Fruit fly (Drosophila melanogaster) Kc167 (cell line): Measurements from ENCODE around the gene Jasper.

Experiments
- Myc ChIP-seq: fragments of >200 bp; optimal IDR thresholded peaks from 2 replicates; lab custom pipeline; 2017; ENCODE audit warnings: missing external identifiers
- h ChIP-seq: fragments of >200 bp; optimal IDR thresholded peaks from 3 replicates; lab custom pipeline; 2018; ENCODE audit warnings: missing external identifiers
- psq ChIP-seq: fragments of >200 bp; optimal IDR thresholded peaks from 2 replicates; lab custom pipeline; 2017; ENCODE audit warnings: missing external identifiers

DNA sequence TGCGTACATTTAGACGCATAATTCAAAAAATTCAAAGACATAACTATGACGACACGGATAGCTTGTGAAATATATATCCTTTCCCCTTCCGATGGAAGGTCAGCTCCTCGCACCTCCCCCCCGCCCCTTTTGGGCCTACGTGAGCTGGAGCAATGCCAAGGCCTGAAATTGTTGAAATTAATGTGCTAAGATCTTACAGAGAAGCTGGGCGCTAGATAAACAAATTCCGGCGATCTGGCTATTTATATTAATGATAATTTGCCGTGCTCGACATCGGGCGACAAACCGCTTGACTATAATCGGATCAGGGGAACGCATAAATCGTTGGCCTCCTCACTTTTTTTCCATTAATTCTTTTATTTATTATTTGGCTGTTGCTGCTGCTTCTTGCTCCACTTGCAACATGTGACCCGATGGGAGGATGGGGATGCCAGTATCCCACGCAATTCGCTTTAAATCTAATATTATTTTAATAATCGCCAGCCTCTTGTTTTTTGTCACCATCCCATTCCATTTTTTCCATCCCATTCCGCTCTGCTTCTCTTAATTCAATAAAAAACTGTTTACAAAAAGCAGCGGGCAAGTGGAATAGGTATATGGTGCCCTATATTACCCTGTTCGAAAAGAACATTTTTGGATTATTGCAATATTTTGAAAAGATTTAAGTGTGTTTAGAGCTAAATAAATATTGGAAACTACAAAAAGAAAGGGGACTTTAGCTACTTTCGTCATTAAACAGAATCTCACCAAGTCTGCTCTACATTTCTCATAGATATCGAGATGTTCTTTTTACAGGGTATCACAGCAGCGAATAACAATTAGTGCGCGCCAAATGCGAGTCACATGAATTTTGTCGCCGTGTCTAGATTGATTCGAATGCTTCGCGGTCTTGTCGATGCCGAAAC lies 39.7 kb downstream of the Jasper start:
- TF ChIP-seq Myc (lab: Kevin White, UChicago) = no peak
- TF ChIP-seq psq (lab: Kevin White, UChicago) = no peak
- no peak for TF ChIP-seq h (lab: Kevin White, UChicago)
